Fruit fly (Drosophila melanogaster) whole organism: ENCODE data around the gene stet.

ENCODE experiments used
- CG8478 ChIP-seq: fragments of >200 bp; optimal IDR thresholded peaks from 2 replicates; lab custom pipeline; 2018; ENCODE audit warnings: inconsistent platforms
- Dll ChIP-seq: fragments of >200 bp; optimal IDR thresholded peaks from 2 replicates; lab custom pipeline; 2017
- EcR ChIP-seq, 2 experiments: fragments of >200 bp; optimal IDR thresholded peaks; 2 replicates each; lab custom pipeline; 2017; ENCODE audit warnings: missing biosample characterization in 2 of 2, missing genetic modification characterization in 2 of 2, missing genetic modification reagents in 2 of 2
- pan ChIP-seq: fragments of >200 bp; optimal IDR thresholded peaks from 2 replicates; lab custom pipeline; 2017
- psq ChIP-seq: fragments of >200 bp; optimal IDR thresholded peaks from 2 replicates; lab custom pipeline; 2017
- usp ChIP-seq: fragments of >200 bp; optimal IDR thresholded peaks from 2 replicates; lab custom pipeline; 2017; ENCODE audit warnings: missing biosample characterization, missing genetic modification characterization, mixed read lengths

Gene stet

DNA sequence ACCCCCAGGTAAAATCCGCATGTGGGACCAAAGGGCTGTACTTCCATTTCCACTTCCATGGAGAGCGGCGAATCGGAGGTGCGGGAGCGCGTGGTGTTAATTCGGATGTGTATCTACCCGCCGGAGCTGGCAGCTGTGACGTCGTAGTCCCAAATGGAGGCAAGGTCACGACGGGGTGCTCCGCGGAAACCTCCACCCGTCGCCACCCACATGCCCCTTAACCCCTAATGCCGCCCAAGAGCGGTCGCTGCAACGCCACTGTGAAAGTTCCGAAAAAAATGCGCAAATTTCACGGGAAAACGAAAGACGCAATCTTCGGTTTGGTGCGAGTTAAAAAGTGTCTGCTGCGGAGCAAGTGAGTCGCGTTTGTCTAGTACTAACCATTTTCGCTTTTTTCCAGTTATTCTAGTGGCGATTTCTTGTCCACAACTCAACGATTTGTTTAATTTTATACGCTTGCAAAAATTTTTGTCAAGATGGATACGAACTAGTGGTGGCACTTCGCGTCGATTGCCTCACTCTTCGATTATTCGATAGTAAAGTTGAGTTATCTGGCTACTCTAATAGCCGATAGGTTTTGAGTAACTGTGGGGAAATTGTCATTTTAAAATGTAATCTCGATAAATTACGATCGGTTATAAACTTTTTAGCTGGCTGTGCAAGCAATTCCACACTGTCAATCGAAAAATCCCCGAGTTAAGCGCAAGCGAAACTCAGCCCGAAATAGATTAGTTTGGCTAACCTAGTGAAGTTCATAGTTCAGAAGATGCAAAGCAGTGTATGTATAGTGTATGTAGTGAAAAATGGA, 12.9 kb upstream of the stet start, which contains the start of the genes hfp and Psa:
Gene hfp, minus strand, starts transcription at position 505 of the 808 bp plus-strand sequence.
Gene Psa, plus strand, starts transcription at position 758 of the 808 bp plus-strand sequence.
- no peak for TF ChIP-seq pan (lab: Kevin White, UChicago)
- no peak for TF ChIP-seq Dll (lab: Kevin White, UChicago)
- TF ChIP-seq psq (lab: Kevin White, UChicago), result no peak
- no peak for TF ChIP-seq usp (GFP tag; lab: Kevin White, UChicago)
- no peak for TF ChIP-seq CG8478
- TF ChIP-seq EcR (GFP tag; optimal IDR thresholded peaks at IDR 0.05; lab: Kevin White, UChicago), result no peak

DNA sequence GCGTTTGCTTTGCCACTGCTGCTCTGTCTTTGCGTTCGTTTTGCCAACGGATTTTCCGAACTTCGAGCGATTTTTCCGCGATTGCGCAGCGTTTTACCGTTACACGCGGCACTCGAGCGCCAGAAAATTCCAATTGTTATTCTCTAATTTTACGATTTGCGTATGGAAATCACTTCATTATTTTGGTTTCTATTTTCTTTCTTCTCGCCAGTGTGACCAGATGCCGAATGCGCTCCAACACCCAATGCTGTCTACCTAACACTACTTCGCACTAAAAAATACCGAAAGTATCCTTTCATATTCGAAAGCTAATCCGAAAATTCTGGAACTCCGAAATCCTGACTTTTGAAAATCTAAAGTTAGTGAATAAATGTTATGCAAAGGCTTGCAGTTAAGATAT, 7.1 kb upstream of the stet start, which contains the start of gene CG12084:
Gene CG12084, minus strand, starts transcription at position 236 of the 400 bp plus-strand sequence.
- TF ChIP-seq Dll (lab: Kevin White, UChicago), result no peak

DNA sequence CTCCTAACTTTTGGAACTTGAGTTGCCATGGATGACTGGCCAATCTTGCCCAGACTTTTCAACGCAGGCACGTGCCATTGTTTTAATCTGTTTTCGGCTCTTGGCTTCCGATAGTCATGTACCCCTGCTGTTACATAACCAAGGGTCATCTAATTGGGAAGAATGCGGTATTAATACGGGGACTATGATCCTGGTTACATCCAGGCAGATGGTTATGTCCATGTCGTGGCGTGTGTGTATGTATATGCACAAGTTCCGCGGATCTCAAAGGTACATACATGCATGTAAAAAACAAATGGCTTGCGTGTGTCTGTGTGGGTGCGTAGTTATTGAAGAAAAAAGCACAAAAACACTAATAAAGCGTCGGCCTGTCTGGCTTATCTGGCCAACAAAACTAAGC, 6.5 kb upstream of the stet start:
- TF ChIP-seq psq (lab: Kevin White, UChicago), result no peak
- no peak for TF ChIP-seq CG8478
- no peak for TF ChIP-seq EcR (GFP tag; optimal IDR thresholded peaks at IDR 0.05; lab: Kevin White, UChicago)

DNA sequence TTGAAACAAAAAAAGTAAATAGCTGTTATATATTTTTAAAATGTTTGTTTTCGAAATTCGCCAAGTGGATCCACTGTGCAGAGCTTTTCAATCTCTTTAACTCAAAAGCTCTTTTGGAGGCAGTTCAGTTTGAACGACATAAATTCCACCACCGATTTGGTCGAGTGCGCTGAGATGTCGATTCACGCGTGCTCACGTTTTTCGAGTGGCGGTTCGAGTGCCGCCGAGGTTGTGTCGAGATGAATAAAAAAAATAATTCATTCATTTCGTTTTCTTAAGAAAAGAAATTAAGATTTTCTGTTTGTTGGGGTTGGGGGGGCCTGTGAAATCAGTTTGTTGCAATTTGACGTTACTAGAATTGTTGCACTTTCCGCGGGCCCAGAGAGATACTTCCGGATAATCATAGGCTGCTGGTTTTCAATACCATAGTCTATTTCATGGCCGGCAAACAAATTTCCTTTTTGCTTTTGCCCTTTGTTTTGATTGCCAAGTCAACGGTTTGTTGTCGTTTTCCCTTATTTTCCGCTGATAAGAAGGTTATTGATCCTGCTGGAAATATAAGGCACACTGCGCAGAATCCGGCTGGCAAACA, 659 bp downstream of the stet start:
- TF ChIP-seq EcR (GFP tag; optimal IDR thresholded peaks at IDR 0.05; lab: Kevin White, UChicago) (no peak), psq (lab: Kevin White, UChicago) (no peak), CG8478 (no peak), pan (lab: Kevin White, UChicago) (no peak), usp (GFP tag; lab: Kevin White, UChicago) (no peak), Dll (lab: Kevin White, UChicago) (no peak)

DNA sequence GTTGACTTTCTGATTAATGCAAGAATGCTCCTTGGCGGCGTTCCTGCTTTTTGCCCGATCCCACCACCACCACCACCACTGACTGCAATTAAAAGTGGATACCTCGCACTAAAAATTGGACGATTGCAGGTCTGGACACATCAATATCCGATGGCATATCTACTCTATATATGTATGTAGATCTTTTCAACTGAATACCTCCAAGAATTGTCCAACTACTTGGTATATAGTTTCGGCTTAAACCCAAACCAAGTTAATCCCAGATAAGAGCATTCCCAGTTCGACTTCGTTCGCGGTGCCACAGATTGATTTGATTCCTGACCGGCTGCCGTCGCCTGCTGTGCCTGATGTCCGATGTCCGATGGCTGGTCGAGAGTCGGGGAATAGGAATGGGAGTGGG, 4.6 kb downstream of the stet start:
- TF ChIP-seq CG8478 (no peak), usp (GFP tag; lab: Kevin White, UChicago) (no peak), pan (lab: Kevin White, UChicago) (no peak), psq (lab: Kevin White, UChicago) (no peak), EcR (GFP tag; optimal IDR thresholded peaks at IDR 0.05; lab: Kevin White, UChicago) (no peak), Dll (lab: Kevin White, UChicago) (no peak)

DNA sequence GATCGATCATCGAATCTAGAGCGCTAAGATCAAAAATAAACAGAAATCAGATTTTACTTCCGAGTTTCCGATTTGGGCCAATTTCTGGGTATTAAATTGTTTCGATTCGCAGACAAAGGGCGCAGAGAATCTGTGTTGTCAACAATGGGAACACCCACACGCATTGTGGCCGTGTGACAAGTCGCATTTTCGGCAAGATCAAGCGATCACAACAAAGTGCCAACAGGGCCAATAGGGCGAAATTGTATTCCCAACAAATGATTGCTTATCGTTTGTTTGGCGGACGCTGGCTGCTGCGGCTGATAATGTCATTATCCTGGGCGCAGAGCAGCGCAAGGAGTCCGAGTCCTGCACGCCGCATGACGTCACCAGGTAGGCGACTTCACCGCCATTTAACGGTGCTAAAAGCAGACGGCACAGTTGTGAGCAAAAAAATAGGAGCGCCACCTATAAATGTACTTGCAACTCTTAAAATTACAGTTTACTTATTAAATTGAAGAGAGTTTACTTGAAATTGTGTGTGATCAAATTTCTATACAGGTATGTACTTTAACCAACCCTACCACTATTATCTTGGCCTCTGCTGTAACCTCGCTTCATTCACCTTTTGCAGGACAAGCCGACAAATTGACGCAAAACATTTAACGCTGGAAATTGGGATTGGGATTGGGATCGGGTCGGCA, 10.2 kb downstream of the stet start:
- TF ChIP-seq psq (lab: Kevin White, UChicago) (no peak), pan (lab: Kevin White, UChicago) (no peak), CG8478 (no peak), EcR (GFP tag; optimal IDR thresholded peaks at IDR 0.05; lab: Kevin White, UChicago) (no peak), Dll (lab: Kevin White, UChicago) (no peak), usp (GFP tag; lab: Kevin White, UChicago) (no peak)

DNA sequence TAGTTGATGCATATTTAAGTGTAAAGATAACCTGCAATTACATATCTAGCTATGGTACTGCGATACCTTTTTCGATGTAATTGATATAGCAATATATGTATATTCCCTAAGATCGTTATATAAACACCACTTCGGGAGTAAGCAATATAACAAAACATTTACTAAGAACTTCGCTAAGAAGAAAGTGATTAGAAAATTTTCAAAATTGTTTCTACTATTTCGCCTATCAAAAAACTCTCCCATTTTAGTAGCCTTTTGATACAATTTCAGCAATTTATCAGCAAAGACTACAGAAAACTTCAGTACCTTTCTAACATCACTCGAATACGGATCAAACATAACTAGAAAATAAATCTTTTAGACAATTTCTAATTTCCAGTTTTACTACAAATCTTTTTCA, 12.0 kb downstream of the stet start, which contains the start of gene robl62A:
Gene robl62A, plus strand, starts transcription at position 301 of the 400 bp plus-strand sequence.
- TF ChIP-seq usp (GFP tag; lab: Kevin White, UChicago) (no peak), CG8478 (no peak), EcR (GFP tag; optimal IDR thresholded peaks at IDR 0.05; lab: Kevin White, UChicago) (no peak), psq (lab: Kevin White, UChicago) (no peak), pan (lab: Kevin White, UChicago) (no peak), Dll (lab: Kevin White, UChicago) (no peak)

DNA sequence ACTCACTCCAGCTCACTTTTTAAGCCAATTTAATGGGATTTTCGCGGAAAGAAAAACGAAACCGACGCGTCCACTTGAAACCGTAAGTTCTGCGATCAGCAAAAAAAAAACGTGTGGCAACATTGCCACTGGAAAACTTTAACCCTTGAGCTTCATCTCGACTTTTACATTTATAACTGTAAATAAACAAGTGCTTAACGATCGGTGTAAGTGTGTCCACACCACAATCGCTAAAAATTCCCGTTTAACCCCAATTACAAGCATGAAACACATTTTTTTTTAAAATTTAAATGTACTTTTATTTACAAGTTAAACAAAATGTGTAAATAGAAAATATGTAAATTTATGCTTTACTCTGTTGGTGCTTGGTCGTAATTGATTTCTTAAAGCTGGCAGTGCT, 14.2 kb downstream of the stet start, which contains the start of gene Ptp61F:
Gene Ptp61F, minus strand, starts transcription at position 101 of the 400 bp plus-strand sequence.
- TF ChIP-seq EcR (GFP tag; optimal IDR thresholded peaks at IDR 0.05; lab: Kevin White, UChicago) (no peak), pan (lab: Kevin White, UChicago) (no peak), Dll (lab: Kevin White, UChicago) (no peak), CG8478 (no peak), usp (GFP tag; lab: Kevin White, UChicago) (no peak), psq (lab: Kevin White, UChicago) (no peak)

DNA sequence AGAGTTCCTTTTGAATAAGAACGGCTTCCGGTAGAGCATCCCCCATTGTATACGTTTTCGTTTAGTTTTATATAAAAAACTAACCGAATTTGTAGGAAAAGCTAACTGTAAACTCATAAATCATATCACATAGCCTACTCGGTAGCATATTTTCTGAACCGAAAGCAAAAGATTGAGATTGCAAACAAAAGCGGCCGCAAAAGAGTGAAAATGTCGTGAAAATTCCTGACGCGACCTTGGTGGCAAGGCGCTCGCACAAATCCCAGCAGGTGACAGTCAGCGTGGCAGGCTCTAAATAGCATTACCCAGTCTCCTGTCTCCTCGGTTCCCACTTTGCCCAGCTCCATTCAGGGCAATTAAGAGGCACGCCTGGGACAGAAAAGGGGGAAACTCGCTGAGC, 17.4 kb downstream of the stet start, which contains the start of gene Naa30B:
Gene Naa30B, minus strand, starts transcription at position 101 of the 400 bp plus-strand sequence.
- TF ChIP-seq Dll (lab: Kevin White, UChicago), result no peak
- no peak for TF ChIP-seq CG8478
- TF ChIP-seq usp (GFP tag; lab: Kevin White, UChicago), result no peak
- no peak for TF ChIP-seq psq (lab: Kevin White, UChicago)
- no peak for TF ChIP-seq EcR (GFP tag; optimal IDR thresholded peaks at IDR 0.05; lab: Kevin White, UChicago)
- TF ChIP-seq pan (lab: Kevin White, UChicago), result no peak

DNA sequence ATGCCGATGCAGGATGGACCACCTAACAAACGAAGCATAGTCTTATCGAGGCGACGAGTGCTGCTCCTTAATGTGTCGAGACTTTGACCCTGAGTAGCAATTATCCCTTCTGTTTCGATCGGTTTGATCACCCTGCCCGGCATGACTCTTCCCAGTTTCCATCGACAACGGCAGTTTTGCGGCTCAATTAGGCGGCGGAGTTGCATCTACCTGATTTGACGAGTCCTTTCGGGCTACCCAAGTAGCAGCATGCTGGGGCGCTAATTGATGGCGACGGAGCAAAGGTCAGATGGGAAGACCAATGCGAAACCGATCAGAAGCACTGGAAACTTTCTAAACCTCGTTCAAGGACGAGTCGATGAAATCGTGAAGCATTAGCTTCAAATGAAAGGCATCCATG, 18.3 kb downstream of the stet start:
- TF ChIP-seq pan (lab: Kevin White, UChicago) (no peak), psq (lab: Kevin White, UChicago) (no peak), usp (GFP tag; lab: Kevin White, UChicago) (no peak), Dll (lab: Kevin White, UChicago) (no peak), CG8478 (no peak), EcR (GFP tag; optimal IDR thresholded peaks at IDR 0.05; lab: Kevin White, UChicago) (no peak)

DNA sequence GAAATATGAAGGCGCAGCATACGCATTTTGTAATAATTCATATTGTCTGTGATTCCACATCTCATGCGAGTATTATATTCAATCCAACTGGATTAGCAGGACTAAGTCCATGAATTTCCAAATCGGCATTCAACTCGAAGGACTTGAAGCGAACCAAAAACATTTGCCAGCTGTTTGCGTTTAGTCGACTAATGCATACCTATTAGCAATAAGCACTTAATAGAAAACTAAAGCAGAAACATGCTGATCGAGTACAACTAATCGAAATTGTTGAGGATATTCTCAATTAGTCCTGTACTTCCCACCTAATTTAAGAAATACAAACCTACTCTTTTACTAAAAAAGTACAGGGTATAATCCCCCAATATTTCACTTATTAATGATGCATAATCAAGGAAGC, 20.1 kb downstream of the stet start:
- no peak for TF ChIP-seq CG8478
- TF ChIP-seq usp (GFP tag; lab: Kevin White, UChicago), result no peak
- no peak for TF ChIP-seq psq (lab: Kevin White, UChicago)
- TF ChIP-seq Dll (lab: Kevin White, UChicago), result no peak
- TF ChIP-seq pan (lab: Kevin White, UChicago), result no peak
- no peak for TF ChIP-seq EcR (GFP tag; optimal IDR thresholded peaks at IDR 0.05; lab: Kevin White, UChicago)
